Fruit fly (Drosophila melanogaster) whole organism, embryonic: Measurements from ENCODE around the gene MFS9.

Source experiments
- Abd-B ChIP-seq: fragments of 200-800 bp; sonication (Bioruptor generic); optimal IDR thresholded peaks from 2 replicates; lab custom pipeline; 2018; ENCODE audit warnings: missing biosample characterization, mild to moderate bottlenecking, missing genetic modification characterization, moderate library complexity
- CG10267 ChIP-seq: fragments of 200-800 bp; sonication (Bioruptor generic); optimal IDR thresholded peaks from 2 replicates; lab custom pipeline; 2018; ENCODE audit warnings: missing biosample characterization, mild to moderate bottlenecking, missing genetic modification characterization, moderate library complexity
- CG11504 ChIP-seq: fragments of 200-800 bp; sonication (Bioruptor generic); optimal IDR thresholded peaks from 3 replicates; lab custom pipeline; 2019; ENCODE audit warnings: missing biosample characterization, mild to moderate bottlenecking, missing genetic modification characterization, moderate library complexity
- CG12219 ChIP-seq: fragments of 200-800 bp; sonication (Bioruptor generic); optimal IDR thresholded peaks from 3 replicates; lab custom pipeline; 2018; ENCODE audit warnings: missing biosample characterization, mild to moderate bottlenecking, missing genetic modification characterization
- CG12299 ChIP-seq: fragments of 200-800 bp; sonication (Bioruptor generic); optimal IDR thresholded peaks from 2 replicates; lab custom pipeline; 2018; ENCODE audit warnings: missing biosample characterization, mild to moderate bottlenecking, missing genetic modification characterization
- CG12744 ChIP-seq: fragments of 200-800 bp; sonication (Bioruptor generic); optimal IDR thresholded peaks from 2 replicates; lab custom pipeline; 2016; ENCODE audit warnings: missing biosample characterization, missing genetic modification characterization
- CG12942 ChIP-seq: fragments of 200-800 bp; sonication (Bioruptor generic); optimal IDR thresholded peaks from 3 replicates; lab custom pipeline; 2016; ENCODE audit warnings: missing biosample characterization, missing genetic modification characterization
- CG13287 ChIP-seq: fragments of 200-800 bp; sonication (Bioruptor generic); IDR thresholded peaks from 2 replicates; pipeline ENCODE4 v1.3.6; 2022; ENCODE audit warnings: missing biosample characterization, missing genetic modification characterization; ENCODE audit not compliant: partially characterized antibody
- CG15479 ChIP-seq: fragments of 200-800 bp; sonication (Bioruptor generic); optimal IDR thresholded peaks from 3 replicates; lab custom pipeline; 2019; ENCODE audit warnings: missing biosample characterization, mild to moderate bottlenecking, missing genetic modification characterization, moderate library complexity
- CG16863 ChIP-seq: fragments of 200-800 bp; sonication (Bioruptor generic); optimal IDR thresholded peaks from 3 replicates; lab custom pipeline; 2016; ENCODE audit warnings: missing biosample characterization, missing genetic modification characterization
- CG17568 ChIP-seq: fragments of 200-800 bp; sonication (Bioruptor generic); optimal IDR thresholded peaks from 2 replicates; lab custom pipeline; 2018; ENCODE audit warnings: missing biosample characterization, mild to moderate bottlenecking, missing genetic modification characterization, moderate library complexity
- CG1792 ChIP-seq: fragments of 200-800 bp; sonication (Bioruptor generic); optimal IDR thresholded peaks from 2 replicates; lab custom pipeline; 2016; ENCODE audit warnings: missing biosample characterization, missing genetic modification characterization
- CG31365 ChIP-seq: fragments of 200-800 bp; sonication (Bioruptor generic); optimal IDR thresholded peaks from 2 replicates; lab custom pipeline; 2018; ENCODE audit warnings: missing biosample characterization, mild to moderate bottlenecking, missing genetic modification characterization
- CG34224 ChIP-seq: fragments of 200-800 bp; sonication (Bioruptor generic); IDR thresholded peaks from 3 replicates; pipeline ENCODE4 v1.3.6; 2022; ENCODE audit warnings: missing biosample characterization, missing genetic modification characterization; ENCODE audit not compliant: partially characterized antibody
- CG6765 ChIP-seq: fragments of 200-800 bp; sonication (Bioruptor generic); optimal IDR thresholded peaks from 3 replicates; lab custom pipeline; 2017; ENCODE audit warnings: missing biosample characterization, mild to moderate bottlenecking, missing genetic modification characterization
- CG8388 ChIP-seq: fragments of 200-800 bp; sonication (Bioruptor generic); optimal IDR thresholded peaks from 2 replicates; lab custom pipeline; 2019; ENCODE audit warnings: missing biosample characterization, mild to moderate bottlenecking, missing genetic modification characterization, moderate library complexity
- CG9437 ChIP-seq: fragments of 200-800 bp; sonication (Bioruptor generic); optimal IDR thresholded peaks from 2 replicates; lab custom pipeline; 2018; ENCODE audit warnings: missing biosample characterization, mild to moderate bottlenecking, missing genetic modification characterization
- CkIIα-i1 ChIP-seq: fragments of 200-800 bp; sonication (Bioruptor generic); IDR thresholded peaks from 2 replicates; pipeline ENCODE4 v1.3.6; 2022; ENCODE audit warnings: missing biosample characterization, missing genetic modification characterization
- Dad ChIP-seq: fragments of 200-800 bp; sonication (Bioruptor generic); optimal IDR thresholded peaks from 3 replicates; lab custom pipeline; 2016; ENCODE audit warnings: missing biosample characterization, missing genetic modification characterization
- Doc2 ChIP-seq: fragments of 200-800 bp; sonication (Bioruptor generic); IDR thresholded peaks from 2 replicates; pipeline ENCODE4 v1.3.6; 2022; ENCODE audit warnings: missing biosample characterization, missing genetic modification characterization
- Fer3 ChIP-seq: fragments of 200-800 bp; sonication (Bioruptor generic); optimal IDR thresholded peaks from 2 replicates; lab custom pipeline; 2018; ENCODE audit warnings: missing biosample characterization, mild to moderate bottlenecking, missing genetic modification characterization, moderate library complexity
- H2.0 ChIP-seq: fragments of 200-800 bp; sonication (Bioruptor generic); IDR thresholded peaks from 2 replicates; pipeline ENCODE4 v1.3.6; 2022; ENCODE audit warnings: missing biosample characterization, missing genetic modification characterization
- Hand ChIP-seq: fragments of 200-800 bp; sonication (Bioruptor generic); optimal IDR thresholded peaks from 2 replicates; lab custom pipeline; 2017; ENCODE audit warnings: mild to moderate bottlenecking, missing biosample characterization, missing genetic modification reagents, missing genetic modification characterization
- Hr39 ChIP-seq: fragments of >200 bp; optimal IDR thresholded peaks from 2 replicates; lab custom pipeline; 2017
- Kr ChIP-seq: fragments of 200-800 bp; sonication (Bioruptor generic); optimal IDR thresholded peaks from 2 replicates; lab custom pipeline; 2017; ENCODE audit warnings: missing biosample characterization, mild to moderate bottlenecking, missing genetic modification characterization
- Meics ChIP-seq: fragments of 200-800 bp; sonication (Bioruptor generic); optimal IDR thresholded peaks from 2 replicates; lab custom pipeline; 2017; ENCODE audit warnings: missing biosample characterization, mild to moderate bottlenecking, missing genetic modification characterization
- Neu2 ChIP-seq: fragments of 200-800 bp; sonication (Bioruptor generic); optimal IDR thresholded peaks from 3 replicates; lab custom pipeline; 2016; ENCODE audit warnings: missing biosample characterization, missing genetic modification characterization, borderline replicate concordance
- Opbp ChIP-seq: fragments of 200-800 bp; sonication (Bioruptor generic); IDR thresholded peaks from 3 replicates; pipeline ENCODE4 v1.3.6; 2022; ENCODE audit warnings: missing biosample characterization, missing genetic modification characterization; ENCODE audit not compliant: partially characterized antibody
- Rx ChIP-seq: fragments of 200-800 bp; sonication (Bioruptor generic); IDR thresholded peaks from 2 replicates; pipeline ENCODE4 v1.3.6; 2022; ENCODE audit warnings: missing biosample characterization, missing genetic modification characterization
- abd-A ChIP-seq: fragments of 200-800 bp; sonication (Bioruptor generic); optimal IDR thresholded peaks from 3 replicates; lab custom pipeline; 2019; ENCODE audit warnings: missing biosample characterization, mild to moderate bottlenecking, missing genetic modification characterization, moderate library complexity
- amos ChIP-seq: fragments of 200-800 bp; sonication (Bioruptor generic); IDR thresholded peaks from 2 replicates; pipeline ENCODE4 v1.3.6; 2022; ENCODE audit warnings: missing biosample characterization, missing genetic modification characterization; ENCODE audit not compliant: partially characterized antibody
- btn ChIP-seq: fragments of 200-800 bp; sonication (Bioruptor generic); optimal IDR thresholded peaks from 2 replicates; lab custom pipeline; 2016; ENCODE audit warnings: missing biosample characterization, missing genetic modification characterization
- emc ChIP-seq: fragments of 200-800 bp; sonication (Bioruptor generic); optimal IDR thresholded peaks from 2 replicates; lab custom pipeline; 2016; ENCODE audit warnings: missing biosample characterization, missing genetic modification characterization
- fd96Cb ChIP-seq: fragments of 200-800 bp; sonication (Bioruptor generic); optimal IDR thresholded peaks from 2 replicates; lab custom pipeline; 2018; ENCODE audit warnings: missing biosample characterization, mild to moderate bottlenecking, missing genetic modification characterization, moderate library complexity
- gce ChIP-seq: fragments of 200-800 bp; sonication (Bioruptor generic); IDR thresholded peaks from 3 replicates; pipeline ENCODE4 v1.3.6; 2022; ENCODE audit warnings: missing biosample characterization, missing genetic modification characterization
- gsb ChIP-seq: fragments of 200-800 bp; sonication (Bioruptor generic); IDR thresholded peaks from 2 replicates; pipeline ENCODE4 v1.3.6; 2022; ENCODE audit warnings: missing biosample characterization, missing genetic modification characterization
- gt ChIP-seq: fragments of 200-800 bp; sonication (Bioruptor generic); IDR thresholded peaks from 2 replicates; pipeline ENCODE4 v1.3.6; 2022; ENCODE audit warnings: missing biosample characterization, missing genetic modification characterization
- ind ChIP-seq: fragments of 200-800 bp; sonication (Bioruptor generic); optimal IDR thresholded peaks from 3 replicates; lab custom pipeline; 2016; ENCODE audit warnings: missing biosample characterization, missing genetic modification characterization
- lov ChIP-seq, 2 experiments: fragments of 200-800 bp in 1 of 2; fragments of >200 bp in 1 of 2; sonication (Bioruptor generic) in 1 of 2; IDR thresholded peaks in 1 of 2; optimal IDR thresholded peaks in 1 of 2; 2 replicates in 1 of 2; 3 replicates in 1 of 2; pipeline versions ENCODE4 v1.3.6 to Lab custom; 2017 to 2022; ENCODE audit warnings: missing biosample characterization in 1 of 2, missing genetic modification characterization in 1 of 2
- mam ChIP-seq: fragments of 200-800 bp; sonication (Bioruptor generic); optimal IDR thresholded peaks from 3 replicates; lab custom pipeline; 2016; ENCODE audit warnings: missing biosample characterization, missing genetic modification characterization
- org-1 ChIP-seq: fragments of 200-800 bp; sonication (Bioruptor generic); optimal IDR thresholded peaks from 2 replicates; lab custom pipeline; 2017; ENCODE audit warnings: missing biosample characterization, missing genetic modification characterization
- pho ChIP-seq: fragments of 200-800 bp; sonication (Bioruptor generic); optimal IDR thresholded peaks from 2 replicates; lab custom pipeline; 2016; ENCODE audit warnings: missing biosample characterization, missing genetic modification characterization
- ro ChIP-seq: fragments of 200-800 bp; sonication (Bioruptor generic); IDR thresholded peaks from 2 replicates; pipeline ENCODE4 v1.3.6; 2022; ENCODE audit warnings: missing biosample characterization, missing genetic modification characterization
- schlank ChIP-seq: fragments of 200-800 bp; sonication (Bioruptor generic); optimal IDR thresholded peaks from 2 replicates; lab custom pipeline; 2018; ENCODE audit warnings: missing biosample characterization, mild to moderate bottlenecking, missing genetic modification characterization
- sisA ChIP-seq: fragments of 200-800 bp; sonication (Bioruptor generic); IDR thresholded peaks from 2 replicates; pipeline ENCODE4 v1.3.6; 2022; ENCODE audit warnings: missing biosample characterization, missing genetic modification characterization
- slbo ChIP-seq: fragments of 200-800 bp; sonication (Bioruptor generic); IDR thresholded peaks from 2 replicates; pipeline ENCODE4 v1.3.6; 2022; ENCODE audit warnings: missing biosample characterization, missing genetic modification characterization
- twi ChIP-seq: fragments of 200-800 bp; optimal IDR thresholded peaks from 2 replicates; lab custom pipeline; 2019; ENCODE audit warnings: missing biosample characterization, mild to moderate bottlenecking, missing genetic modification characterization, moderate library complexity
- zf30C ChIP-seq: fragments of 200-800 bp; sonication (Bioruptor generic); optimal IDR thresholded peaks from 3 replicates; lab custom pipeline; 2018; ENCODE audit warnings: missing biosample characterization, mild to moderate bottlenecking, missing genetic modification characterization

MFS9 gene

DNA sequence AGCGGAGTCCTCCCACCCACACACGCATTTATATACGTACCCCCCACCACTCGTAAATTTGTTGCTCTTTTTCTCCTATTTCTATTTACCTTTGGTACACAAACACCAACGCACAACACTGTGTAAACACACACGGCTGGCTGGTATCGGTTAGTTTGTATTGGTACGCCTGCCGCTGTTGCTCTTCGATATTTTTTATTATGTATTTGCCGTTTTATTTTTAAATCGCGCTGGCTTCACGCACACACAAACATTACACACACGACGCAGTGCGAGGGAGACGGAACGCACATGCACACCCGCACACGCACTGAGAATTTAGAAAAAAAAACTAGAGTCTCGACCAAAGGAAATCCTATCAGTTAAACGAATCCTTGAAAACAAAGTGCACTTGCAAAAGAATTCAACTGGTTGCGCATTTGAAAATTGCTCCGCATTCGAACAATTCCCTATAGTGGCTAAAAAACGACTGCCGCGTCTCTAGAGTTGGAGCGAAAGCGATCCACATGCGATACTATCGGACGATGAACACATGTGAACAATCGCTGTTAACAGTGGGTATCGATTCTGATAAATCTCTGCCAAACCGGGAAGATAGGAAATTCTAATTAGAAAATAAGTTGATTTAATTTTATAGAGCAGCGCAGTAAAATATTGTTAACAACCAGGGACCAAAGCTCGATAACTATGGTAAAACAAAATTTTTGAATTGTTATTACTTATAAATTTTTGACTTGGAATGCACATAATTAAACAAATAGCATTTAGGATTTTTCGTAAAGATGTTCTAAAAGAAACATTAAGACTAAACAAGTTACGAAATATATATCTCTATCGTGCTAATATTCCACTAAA is 38.6 kb upstream of the MFS9 start (continued):
- TF ChIP-seq CG16863 (GFP tag; lab: Kevin White, UChicago): peak; percentile 61
- no peak for TF ChIP-seq emc (GFP tag; lab: Kevin White, UChicago)
- TF ChIP-seq ro: no peak
- TF ChIP-seq CG6765 (GFP tag; lab: Kevin White, UChicago): peak; percentile 77
- no peak for TF ChIP-seq gt (GFP tag; lab: Robert Waterston, UW)
- TF ChIP-seq CG12942 (GFP tag; lab: Kevin White, UChicago): peak; percentile 45
- peak; percentile 99 for TF ChIP-seq amos
- peak; percentile 3 for TF ChIP-seq CG10267 (tag; lab: Kevin White, UChicago)
- no peak for TF ChIP-seq ind (GFP tag; lab: Kevin White, UChicago)
- TF ChIP-seq Dad (GFP tag; lab: Kevin White, UChicago): peak; percentile 32
- peak; percentile 65 for TF ChIP-seq CG12744 (GFP tag; lab: Kevin White, UChicago)
- TF ChIP-seq fd96Cb (tag; lab: Kevin White, UChicago): no peak
- TF ChIP-seq slbo (GFP tag; lab: Robert Waterston, UW): peak; percentile 26; the same call in 1 of the 2 replicates
- TF ChIP-seq H2.0: no peak
- TF ChIP-seq org-1 (GFP tag; lab: Kevin White, UChicago): peak; percentile 80
- TF ChIP-seq CG12299: peak; percentile 86
- TF ChIP-seq Doc2 (GFP tag; lab: Robert Waterston, UW): no peak
- peak; percentile 63 for TF ChIP-seq Fer3
- peak; percentile 96 for TF ChIP-seq Kr (GFP tag; lab: Kevin White, UChicago)
- peak; percentile 49 for TF ChIP-seq btn (GFP tag; lab: Kevin White, UChicago)
- TF ChIP-seq CG11504 (tag; lab: Kevin White, UChicago): no peak
- TF ChIP-seq Meics (GFP tag; lab: Kevin White, UChicago): peak; percentile 21
- TF ChIP-seq CG8388 (GFP tag; lab: Kevin White, UChicago): peak; percentile 7
- TF ChIP-seq Neu2 (GFP tag; lab: Kevin White, UChicago): no peak
- peak; percentile 65; the same call in 1 of the 3 replicates for TF ChIP-seq gce (GFP tag; lab: Robert Waterston, UW)
- no peak for TF ChIP-seq mam
- TF ChIP-seq pho (GFP tag; lab: Kevin White, UChicago): no peak
- TF ChIP-seq sisA (GFP tag; lab: Robert Waterston, UW): no peak
- no peak for TF ChIP-seq Rx (GFP tag; lab: Robert Waterston, UW)
- TF ChIP-seq Hr39 (lab: Kevin White, UChicago): no peak
- no peak for TF ChIP-seq CkIIα-i1 (GFP tag; lab: Robert Waterston, UW)
- peak; percentile 95 for TF ChIP-seq CG15479 (GFP tag; lab: Kevin White, UChicago)
- TF ChIP-seq lov (optimal IDR thresholded peaks at IDR 0.05; lab: Kevin White, UChicago): no peak
- TF ChIP-seq lov (GFP tag; IDR thresholded peaks at IDR 0.05; lab: Robert Waterston, UW): no peak
- TF ChIP-seq CG31365 (tag; lab: Kevin White, UChicago): peak; percentile 78
- peak; percentile 90 for TF ChIP-seq CG34224 (GFP tag; lab: Robert Waterston, UW)
- TF ChIP-seq abd-A (tag; lab: Kevin White, UChicago): peak; percentile 69
- TF ChIP-seq CG17568 (GFP tag; lab: Kevin White, UChicago): peak; percentile 95
- no peak for TF ChIP-seq Abd-B (GFP tag; lab: Kevin White, UChicago)
- TF ChIP-seq Hand (GFP tag; lab: Kevin White, UChicago): peak; percentile 51
- peak; percentile 83 for TF ChIP-seq CG12219 (GFP tag; lab: Kevin White, UChicago)
- TF ChIP-seq zf30C (GFP tag; lab: Kevin White, UChicago): no peak
- peak; percentile 91 for TF ChIP-seq twi (tag; lab: Kevin White, UChicago)
- peak; percentile 36; the same call in 1 of the 2 replicates for TF ChIP-seq gsb (GFP tag; lab: Robert Waterston, UW)
- TF ChIP-seq schlank (tag; lab: Kevin White, UChicago): peak; percentile 91
- TF ChIP-seq Opbp (GFP tag; lab: Robert Waterston, UW): peak; percentile 98
- TF ChIP-seq CG13287 (GFP tag; lab: Robert Waterston, UW): peak; percentile 88
- peak; percentile 49 for TF ChIP-seq CG1792 (GFP tag; lab: Kevin White, UChicago)
- TF ChIP-seq CG9437 (GFP tag; lab: Kevin White, UChicago): no peak
